Worm (Caenorhabditis elegans): ENCODE results near the gene pod-2.

ce11 chrII:1151810-1152209 is 15.2 kb downstream of the pod-2 start:
- TF ChIP-seq ama-1 (optimal IDR thresholded peaks at IDR 0.05) (no peak), ama-1 (GFP tag; optimal IDR thresholded peaks at IDR 0.05) (no peak), Y95B8A.8 (GFP tag; IDR thresholded peaks at IDR 0.05) (no peak), Y53F4B.3 (GFP tag; IDR thresholded peaks at IDR 0.05) (no peak), ceh-58 (GFP tag; IDR thresholded peaks at IDR 0.05) (no peak), ceh-91 (GFP tag; IDR thresholded peaks at IDR 0.05) (no peak), him-1 (tag; optimal IDR thresholded peaks at IDR 0.05) (no peak)

Measured in whole organism, young adult.